In the genomic region with DNA sequence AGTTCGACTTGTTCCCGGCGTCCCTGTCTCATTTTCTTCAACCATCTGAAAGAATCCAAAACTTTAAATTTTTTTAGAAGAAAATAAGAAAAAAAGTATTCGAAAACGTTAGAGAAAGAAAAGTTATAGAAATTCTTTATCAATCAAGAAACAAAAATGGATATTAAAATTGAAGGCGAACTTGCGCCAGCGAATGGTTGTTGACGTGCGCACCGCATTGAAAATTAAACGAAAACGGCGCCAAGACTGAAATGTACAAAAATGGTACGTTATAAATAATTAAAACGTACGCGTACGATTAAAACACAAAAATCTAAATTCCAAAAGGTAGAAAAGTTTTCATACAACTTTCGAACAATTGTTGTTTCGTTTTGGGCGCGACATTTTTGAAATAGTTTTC, we compare ENCODE assay signal across 7 worm cellular contexts.
A peak's percentile ranks its signal among the peaks of the same experiment; 100 is the strongest.
TF ChIP-seq lines count a peak whose summit lies in the region.

Gene K02C4.3, minus strand, starts transcription at position 51 of the 400 bp plus-strand sequence.

TF ChIP-seq in whole organism, L1 larva, 84 proteins besides CTCF, POLR2A, EP300 and RAD21 (continues in another document):
- peak; percentile 12 for TF ChIP-seq fkh-4 (tag; optimal IDR thresholded peaks at IDR 0.05; lab: Kevin White, UChicago; ENCODE audit: borderline replicate concordance)
- TF ChIP-seq unc-30 (tag; optimal IDR thresholded peaks at IDR 0.05; lab: Kevin White, UChicago) = no peak
- no peak for TF ChIP-seq ets-5 (GFP tag; IDR thresholded peaks at IDR 0.05; lab: Robert Waterston, UW)
- TF ChIP-seq Y116A8C.19 (tag; optimal IDR thresholded peaks at IDR 0.05; lab: Kevin White, UChicago; ENCODE audit: borderline replicate concordance) = no peak
- TF ChIP-seq mdl-1 (tag; optimal IDR thresholded peaks at IDR 0.05; lab: Kevin White, UChicago) = peak in 1 of 2 experiments; percentile 60
- TF ChIP-seq efl-1 (optimal IDR thresholded peaks at IDR 0.05; lab: Kevin White, UChicago) = peak; percentile 90 to 93
- peak; percentile 90 to 99 for TF ChIP-seq efl-1 (GFP tag; optimal IDR thresholded peaks at IDR 0.05 in 1 of 2; lab: Kevin White, UChicago)
- TF ChIP-seq ceh-8 (GFP tag; optimal IDR thresholded peaks at IDR 0.05; lab: Kevin White, UChicago) = peak; percentile 72
- no peak for TF ChIP-seq ceh-90 (tag; optimal IDR thresholded peaks at IDR 0.05; lab: Kevin White, UChicago)
- TF ChIP-seq aly-2 (tag; optimal IDR thresholded peaks at IDR 0.05; lab: Kevin White, UChicago) = peak; percentile 24
- TF ChIP-seq ceh-82 (tag; optimal IDR thresholded peaks at IDR 0.05; lab: Kevin White, UChicago) = peak; percentile 51 to 66 (median 62)

TF ChIP-seq in whole organism, L2 larva, 48 proteins besides CTCF, POLR2A, EP300 and RAD21 (continues in another document):
- TF ChIP-seq mdl-1 (tag; optimal IDR thresholded peaks at IDR 0.05; lab: Kevin White, UChicago) (no peak), nhr-21 (tag; optimal IDR thresholded peaks at IDR 0.05; lab: Kevin White, UChicago) (peak; percentile 51), unc-39 (tag; optimal IDR thresholded peaks at IDR 0.05; lab: Kevin White, UChicago) (no peak), ztf-11 (tag; optimal IDR thresholded peaks at IDR 0.05; lab: Kevin White, UChicago) (no peak), lin-39 (tag; optimal IDR thresholded peaks at IDR 0.05; lab: Kevin White, UChicago) (no peak), sma-3 (GFP tag; optimal IDR thresholded peaks at IDR 0.05; lab: Kevin White, UChicago) (peak; percentile 63), ZK546.5 (tag; optimal IDR thresholded peaks at IDR 0.05; lab: Kevin White, UChicago) (no peak), ztf-1 (GFP tag; conservative IDR thresholded peaks at IDR 0.05; lab: Robert Waterston, UW) (no peak), mbf-1 (tag; optimal IDR thresholded peaks at IDR 0.05; lab: Kevin White, UChicago) (no peak), nhr-6 (tag; optimal IDR thresholded peaks at IDR 0.05; lab: Kevin White, UChicago) (peak; percentile 16), C34F6.9 (tag; optimal IDR thresholded peaks at IDR 0.05; lab: Kevin White, UChicago) (peak; percentile 81), gmeb-1 (tag; optimal IDR thresholded peaks at IDR 0.05; lab: Kevin White, UChicago) (peak; percentile 92), F13H6.1 (tag; optimal IDR thresholded peaks at IDR 0.05; lab: Kevin White, UChicago) (peak; percentile 55)

TF ChIP-seq in whole organism, L3 larva, 47 proteins besides CTCF, POLR2A, EP300 and RAD21 (continues in another document):
- TF ChIP-seq nhr-43 (tag; optimal IDR thresholded peaks at IDR 0.05; lab: Kevin White, UChicago; ENCODE audit: poor library complexity, severe bottlenecking) (peak; percentile 21), snpc-4 (tag; optimal IDR thresholded peaks at IDR 0.05; lab: Kevin White, UChicago) (peak; percentile 92), elt-3 (tag; optimal IDR thresholded peaks at IDR 0.05; lab: Kevin White, UChicago) (no peak), egl-5 (tag; optimal IDR thresholded peaks at IDR 0.05; lab: Kevin White, UChicago) (no peak), nfya-1 (tag; optimal IDR thresholded peaks at IDR 0.05; lab: Kevin White, UChicago; ENCODE audit: insufficient read depth) (peak; percentile 74), ama-1 (optimal IDR thresholded peaks at IDR 0.05; lab: Kevin White, UChicago) (no peak), nhr-237 (tag; optimal IDR thresholded peaks at IDR 0.05; lab: Kevin White, UChicago) (no peak), unc-62 (GFP tag; optimal IDR thresholded peaks at IDR 0.05; lab: Kevin White, UChicago) (no peak), nhr-28 (tag; optimal IDR thresholded peaks at IDR 0.05; lab: Kevin White, UChicago) (no peak), ZK546.5 (tag; optimal IDR thresholded peaks at IDR 0.05; lab: Kevin White, UChicago) (no peak), egl-27 (tag; optimal IDR thresholded peaks at IDR 0.05; lab: Kevin White, UChicago) (no peak), nhr-25 (tag; optimal IDR thresholded peaks at IDR 0.05; lab: Kevin White, UChicago) (peak; percentile 56), hmg-11 (tag; optimal IDR thresholded peaks at IDR 0.05; lab: Kevin White, UChicago) (peak; percentile 46)

TF ChIP-seq in whole organism, L4 larva, 104 proteins besides CTCF, POLR2A, EP300 and RAD21 (continues in another document):
- TF ChIP-seq mxl-3 (GFP tag; optimal IDR thresholded peaks at IDR 0.05; lab: Kevin White, UChicago) (no peak), lsy-2 (tag; optimal IDR thresholded peaks at IDR 0.05; lab: Kevin White, UChicago) (peak in 1 of 2 experiments; percentile 86), ztf-7 (tag; optimal IDR thresholded peaks at IDR 0.05; lab: Kevin White, UChicago) (peak; percentile 10), nhr-48 (tag; optimal IDR thresholded peaks at IDR 0.05; lab: Kevin White, UChicago) (peak; percentile 23), snpc-4 (tag; optimal IDR thresholded peaks at IDR 0.05; lab: Kevin White, UChicago) (peak; percentile 37), ceh-82 (tag; optimal IDR thresholded peaks at IDR 0.05; lab: Kevin White, UChicago) (no peak), nhr-77 (tag; optimal IDR thresholded peaks at IDR 0.05; lab: Kevin White, UChicago) (peak; percentile 45), duxl-1 (tag; optimal IDR thresholded peaks at IDR 0.05; lab: Kevin White, UChicago; ENCODE audit: poor library complexity) (peak; percentile 54), pqm-1 (tag; optimal IDR thresholded peaks at IDR 0.05; lab: Kevin White, UChicago) (no peak), ZK337.2 (GFP tag; IDR thresholded peaks at IDR 0.05; lab: Robert Waterston, UW) (no peak), fkh-10 (GFP tag; optimal IDR thresholded peaks at IDR 0.05; lab: Kevin White, UChicago) (peak; percentile 2), nhr-42 (GFP tag; IDR thresholded peaks at IDR 0.05; lab: Robert Waterston, UW) (no peak), lin-13 (GFP tag; optimal IDR thresholded peaks at IDR 0.05; lab: Kevin White, UChicago) (no peak)

TF ChIP-seq in whole organism, late embryonic, 69 proteins besides CTCF, POLR2A, EP300 and RAD21:
- TF ChIP-seq nfya-1 (tag; optimal IDR thresholded peaks at IDR 0.05; lab: Kevin White, UChicago) (peak; percentile 23), unc-42 (tag; optimal IDR thresholded peaks at IDR 0.05; lab: Kevin White, UChicago) (peak; percentile 43), K09A11.1 (tag; optimal IDR thresholded peaks at IDR 0.05; lab: Kevin White, UChicago; ENCODE audit: insufficient read depth) (no peak), hlh-6 (tag; optimal IDR thresholded peaks at IDR 0.05; lab: Kevin White, UChicago) (no peak), fkh-10 (GFP tag; optimal IDR thresholded peaks at IDR 0.05; lab: Kevin White, UChicago) (no peak), elt-2 (tag; optimal IDR thresholded peaks at IDR 0.05; lab: Kevin White, UChicago) (peak; percentile 0), ceh-9 (tag; optimal IDR thresholded peaks at IDR 0.05; lab: Kevin White, UChicago) (no peak), ceh-31 (tag; optimal IDR thresholded peaks at IDR 0.05; lab: Kevin White, UChicago) (peak; percentile 25)

TF ChIP-seq in whole organism, mixed stage, embryonic, 35 proteins besides CTCF, POLR2A, EP300 and RAD21:
- no peak for TF ChIP-seq unc-62 (GFP tag; optimal IDR thresholded peaks at IDR 0.05; lab: Kevin White, UChicago)
- TF ChIP-seq bed-3 (GFP tag; optimal IDR thresholded peaks at IDR 0.05; lab: Kevin White, UChicago) = no peak
- no peak for TF ChIP-seq nhr-28 (tag; optimal IDR thresholded peaks at IDR 0.05; lab: Kevin White, UChicago)
- TF ChIP-seq mls-2 (tag; optimal IDR thresholded peaks at IDR 0.05; lab: Kevin White, UChicago) = no peak
- TF ChIP-seq lin-32 (GFP tag; optimal IDR thresholded peaks at IDR 0.05; lab: Kevin White, UChicago) = no peak
- no peak for TF ChIP-seq blmp-1 (tag; optimal IDR thresholded peaks at IDR 0.05; lab: Kevin White, UChicago)
- no peak for TF ChIP-seq nhr-237 (tag; optimal IDR thresholded peaks at IDR 0.05; lab: Kevin White, UChicago)
- no peak for TF ChIP-seq elt-3 (tag; optimal IDR thresholded peaks at IDR 0.05; lab: Kevin White, UChicago)
- TF ChIP-seq cnd-1 (tag; optimal IDR thresholded peaks at IDR 0.05; lab: Kevin White, UChicago) = no peak
- peak; percentile 60 for TF ChIP-seq mep-1 (tag; optimal IDR thresholded peaks at IDR 0.05; lab: Kevin White, UChicago)
- TF ChIP-seq pha-4 (tag; optimal IDR thresholded peaks at IDR 0.05; lab: Kevin White, UChicago) = no peak
- no peak for TF ChIP-seq tbx-8 (GFP tag; optimal IDR thresholded peaks at IDR 0.05; lab: Kevin White, UChicago)
- no peak for TF ChIP-seq unc-39 (tag; optimal IDR thresholded peaks at IDR 0.05; lab: Kevin White, UChicago)
- no peak for TF ChIP-seq sptf-1 (tag; optimal IDR thresholded peaks at IDR 0.05; lab: Kevin White, UChicago)
- TF ChIP-seq lsy-2 (tag; optimal IDR thresholded peaks at IDR 0.05; lab: Kevin White, UChicago) = peak; percentile 63

TF ChIP-seq in whole organism, young adult, 124 proteins besides CTCF, POLR2A, EP300 and RAD21 (continues in another document):
- TF ChIP-seq Y95B8A.8 (GFP tag; IDR thresholded peaks at IDR 0.05; lab: Robert Waterston, UW) (no peak), xnd-1 (tag; optimal IDR thresholded peaks at IDR 0.05; lab: Kevin White, UChicago) (no peak), die-1 (tag; optimal IDR thresholded peaks at IDR 0.05; lab: Kevin White, UChicago) (no peak), lin-40 (tag; optimal IDR thresholded peaks at IDR 0.05; lab: Kevin White, UChicago) (peak; percentile 37), hrde-1 (tag; optimal IDR thresholded peaks at IDR 0.05; lab: Kevin White, UChicago; ENCODE audit: borderline replicate concordance) (no peak), madf-3 (GFP tag; IDR thresholded peaks at IDR 0.05; lab: Robert Waterston, UW) (no peak), rcor-1 (GFP tag; IDR thresholded peaks at IDR 0.05; lab: Robert Waterston, UW) (no peak), snpc-4 (GFP tag; optimal IDR thresholded peaks at IDR 0.05; lab: Kevin White, UChicago) (no peak), snpc-4 (tag; optimal IDR thresholded peaks at IDR 0.05; lab: Kevin White, UChicago) (peak; percentile 45 to 74 (median 73)), T26A5.8 (tag; optimal IDR thresholded peaks at IDR 0.05; lab: Kevin White, UChicago) (no peak), gei-17 (GFP tag; optimal IDR thresholded peaks at IDR 0.05; lab: Kevin White, UChicago) (no peak), C17E4.6 (GFP tag; IDR thresholded peaks at IDR 0.05; lab: Robert Waterston, UW) (no peak), tbp1 (GFP tag; optimal IDR thresholded peaks at IDR 0.05; lab: Kevin White, UChicago) (no peak), unc-62 (GFP tag; optimal IDR thresholded peaks at IDR 0.05; lab: Kevin White, UChicago) (no peak), F57A8.1 (GFP tag; optimal IDR thresholded peaks at IDR 0.05; lab: Kevin White, UChicago) (no peak), F23B12.7 (tag; optimal IDR thresholded peaks at IDR 0.05; lab: Kevin White, UChicago; ENCODE audit: insufficient read depth) (peak; percentile 13), hsf-1 (GFP tag; IDR thresholded peaks at IDR 0.05; lab: Robert Waterston, UW) (no peak), sptf-2 (GFP tag; optimal IDR thresholded peaks at IDR 0.05; lab: Kevin White, UChicago) (no peak), ama-1 (optimal IDR thresholded peaks at IDR 0.05; lab: Kevin White, UChicago) (no peak), ama-1 (GFP tag; optimal IDR thresholded peaks at IDR 0.05; lab: Kevin White, UChicago) (no peak), ztf-6 (GFP tag; IDR thresholded peaks at IDR 0.05; lab: Robert Waterston, UW) (no peak), atf-7 (tag; optimal IDR thresholded peaks at IDR 0.05; lab: Kevin White, UChicago) (no peak), ZK185.1 (tag; optimal IDR thresholded peaks at IDR 0.05; lab: Kevin White, UChicago; ENCODE audit: poor library complexity, severe bottlenecking) (peak; percentile 37)
